Worm (Caenorhabditis elegans): Measurements from ENCODE around the gene Y55F3AM.13.

DNA sequence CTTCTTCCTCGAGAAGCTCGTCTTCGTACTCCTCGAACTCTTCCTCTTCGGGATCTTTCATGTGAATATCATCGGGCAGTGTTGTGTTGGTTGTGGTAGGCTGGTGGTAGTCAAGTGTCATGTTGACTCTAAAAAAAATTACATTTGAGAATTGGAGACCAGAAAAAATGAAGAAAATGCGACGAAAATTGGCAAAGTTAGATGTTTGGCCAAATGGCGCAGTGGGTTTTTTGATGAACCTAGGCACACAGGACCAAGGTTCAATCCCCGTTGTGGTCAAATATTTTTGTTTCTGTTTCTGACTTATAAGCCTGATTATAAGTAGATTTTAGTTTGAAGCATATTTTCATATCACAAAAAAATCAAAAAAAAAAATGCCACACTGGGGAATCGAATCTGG lies 6.9 kb upstream of the Y55F3AM.13 start:
- TF ChIP-seq nfya-2 (GFP tag; IDR thresholded peaks at IDR 0.05) (no peak), C17E4.6 (GFP tag; IDR thresholded peaks at IDR 0.05) (no peak), tbp1 (GFP tag; optimal IDR thresholded peaks at IDR 0.05) (peak; percentile 76), ama-1 (optimal IDR thresholded peaks at IDR 0.05) (no peak), ama-1 (GFP tag; optimal IDR thresholded peaks at IDR 0.05) (no peak), ZK185.1 (tag; optimal IDR thresholded peaks at IDR 0.05; ENCODE audit: poor library complexity, severe bottlenecking) (no peak), dpl-1 (GFP tag; optimal IDR thresholded peaks at IDR 0.05) (no peak), ztf-26 (tag; optimal IDR thresholded peaks at IDR 0.05) (no peak), let-607 (tag; optimal IDR thresholded peaks at IDR 0.05) (no peak)

All from whole organism, young adult.